In genomic region chrIV:12845596-12845995, ce11 we compare ENCODE assay signal across 1 worm cellular context.
TF ChIP-seq lines count a peak whose summit lies in the region.

TSS of gene txt-19 (plus strand) at chrIV:12845899.

TF ChIP-seq in whole organism, L1 larva, 84 proteins besides CTCF, POLR2A, EP300 and RAD21 (continued from another document):
- TF ChIP-seq nhr-47 (tag; optimal IDR thresholded peaks at IDR 0.05; lab: Kevin White, UChicago) (peak; percentile 21), zip-4 (GFP tag; optimal IDR thresholded peaks at IDR 0.05; lab: Kevin White, UChicago) (no peak)
